Fruit fly (Drosophila melanogaster): Measurements from ENCODE around the gene CG14662.

The CG14662 gene

dm6 chr3R:5016280-5016679, 32.2 kb upstream of the CG14662 start (continued):
- TF ChIP-seq onecut (GFP tag; IDR thresholded peaks at IDR 0.05) (0 out of 2 replicates have a peak, but pooled peaks have one; percentile 19), z (GFP tag; IDR thresholded peaks at IDR 0.05) (no peak), CG30431 (GFP tag; optimal IDR thresholded peaks at IDR 0.05) (no peak), CG3281 (GFP tag; optimal IDR thresholded peaks at IDR 0.05) (no peak), CG8478 (optimal IDR thresholded peaks at IDR 0.05) (no peak), Antp (GFP tag; optimal IDR thresholded peaks at IDR 0.05) (no peak), cwo (GFP tag; optimal IDR thresholded peaks at IDR 0.05) (no peak), vvl (GFP tag; IDR thresholded peaks at IDR 0.05) (peak; percentile 50; the same call in 1 of the 2 replicates), Gsc (GFP tag; IDR thresholded peaks at IDR 0.05) (no peak), Gug (GFP tag; IDR thresholded peaks at IDR 0.05) (no peak), Opbp (GFP tag; IDR thresholded peaks at IDR 0.05; ENCODE audit: partially characterized antibody) (no peak), Trl (optimal IDR thresholded peaks at IDR 0.05) (no peak), Trl (GFP tag; optimal IDR thresholded peaks at IDR 0.05) (no peak), CG30020 (tag; optimal IDR thresholded peaks at IDR 0.05) (no peak), CG12769 (tag; optimal IDR thresholded peaks at IDR 0.05) (peak; percentile 48), CG13287 (GFP tag; IDR thresholded peaks at IDR 0.05; ENCODE audit: partially characterized antibody) (no peak), sr (GFP tag; IDR thresholded peaks at IDR 0.05) (peak; percentile 70; the same call in 2 of the 3 replicates), ham (GFP tag; IDR thresholded peaks at IDR 0.05) (no peak), B-H2 (GFP tag; optimal IDR thresholded peaks at IDR 0.05) (no peak), CG34376 (GFP tag; optimal IDR thresholded peaks at IDR 0.05) (no peak), CG10543 (GFP tag; optimal IDR thresholded peaks at IDR 0.05) (no peak), CG12071 (GFP tag; optimal IDR thresholded peaks at IDR 0.05) (no peak), HmgZ (tag; optimal IDR thresholded peaks at IDR 0.05) (no peak), CG2199 (GFP tag; IDR thresholded peaks at IDR 0.05) (no peak; the same call in 2 of the 3 replicates), Nf-YA (GFP tag; IDR thresholded peaks at IDR 0.05) (0 out of 2 replicates have a peak, but pooled peaks have one; percentile 13), CHES-1-like (GFP tag; optimal IDR thresholded peaks at IDR 0.05) (no peak), slbo (GFP tag; IDR thresholded peaks at IDR 0.05) (no peak), Hmr (GFP tag; optimal IDR thresholded peaks at IDR 0.05) (peak; percentile 1), YL-1 (GFP tag; optimal IDR thresholded peaks at IDR 0.05) (no peak), CG3995 (GFP tag; optimal IDR thresholded peaks at IDR 0.05) (no peak), Hey (tag; optimal IDR thresholded peaks at IDR 0.05) (no peak), twi (tag; optimal IDR thresholded peaks at IDR 0.05) (peak; percentile 4), CG10321 (GFP tag; IDR thresholded peaks at IDR 0.05) (no peak; the same call in 1 of the 2 replicates), Sry-δ (GFP tag; optimal IDR thresholded peaks at IDR 0.05) (no peak), CG14710 (tag; optimal IDR thresholded peaks at IDR 0.05) (peak; percentile 29), zfh2 (GFP tag; optimal IDR thresholded peaks at IDR 0.05) (no peak), peb (GFP tag; IDR thresholded peaks at IDR 0.05) (no peak), CG6854 (GFP tag; optimal IDR thresholded peaks at IDR 0.05) (no peak), CG17612 (GFP tag; IDR thresholded peaks at IDR 0.05) (no peak), CG3847 (GFP tag; IDR thresholded peaks at IDR 0.05) (no peak), grau (tag; optimal IDR thresholded peaks at IDR 0.05) (no peak), CG11093 (GFP tag; IDR thresholded peaks at IDR 0.05) (no peak), Ptx1 (GFP tag; IDR thresholded peaks at IDR 0.05) (no peak), nau (GFP tag; optimal IDR thresholded peaks at IDR 0.05) (peak; percentile 41), CG13123 (GFP tag; optimal IDR thresholded peaks at IDR 0.05) (no peak), CG8290 (GFP tag; optimal IDR thresholded peaks at IDR 0.05) (no peak), CG8290 (tag; optimal IDR thresholded peaks at IDR 0.05) (peak in 1 of 2 experiments; percentile 43), CG3726 (GFP tag; IDR thresholded peaks at IDR 0.05) (no peak; the same call in 2 of the 3 replicates), CG5953 (GFP tag; IDR thresholded peaks at IDR 0.05) (peak; percentile 49; the same call in 1 of the 2 replicates), Abd-B (GFP tag; optimal IDR thresholded peaks at IDR 0.05) (no peak), CG1233 (GFP tag; optimal IDR thresholded peaks at IDR 0.05) (peak; percentile 45), CG1792 (GFP tag; optimal IDR thresholded peaks at IDR 0.05) (no peak), pho (GFP tag; optimal IDR thresholded peaks at IDR 0.05) (no peak)
